Worm (Caenorhabditis elegans) whole organism, L3 larva: ENCODE results near the gene clc-33.
"Not testable (repeated sequence)": the region's sequence is repeated elsewhere in the genome, so short reads cannot be mapped to it uniquely, and the experiment has no call there.

Source experiments
- R02D3.7 ChIP-seq: fragments of 150-350 bp; optimal IDR thresholded peaks from 2 replicates; lab custom pipeline; 2014; ENCODE audit warnings: missing biosample characterization, missing genetic modification characterization
- ZK546.5 ChIP-seq: sonication (generic microtip); optimal IDR thresholded peaks from 2 replicates; lab custom pipeline; 2017; ENCODE audit warnings: missing biosample characterization, missing genetic modification characterization
- ama-1 ChIP-seq: fragments of 150-350 bp; optimal IDR thresholded peaks from 2 replicates; lab custom pipeline; 2018
- ceh-16 ChIP-seq: sonication (generic microtip); optimal IDR thresholded peaks from 2 replicates; lab custom pipeline; 2017; ENCODE audit warnings: missing biosample characterization, missing genetic modification characterization
- ceh-9 ChIP-seq: sonication (generic microtip); optimal IDR thresholded peaks from 2 replicates; lab custom pipeline; 2018; ENCODE audit warnings: missing biosample characterization, missing genetic modification characterization
- daf-12 ChIP-seq: fragments of 150-350 bp; optimal IDR thresholded peaks from 2 replicates; lab custom pipeline; 2014; ENCODE audit warnings: missing biosample characterization, missing genetic modification reagents, missing genetic modification characterization
- egl-27 ChIP-seq: sonication (generic microtip); optimal IDR thresholded peaks from 4 replicates; lab custom pipeline; 2017; ENCODE audit warnings: missing biosample characterization, missing genetic modification reagents, missing genetic modification characterization
- elt-1 ChIP-seq: fragments of 150-350 bp; optimal IDR thresholded peaks from 2 replicates; lab custom pipeline; 2014; ENCODE audit warnings: missing biosample characterization, missing genetic modification characterization
- elt-2 ChIP-seq: sonication (generic microtip); optimal IDR thresholded peaks from 2 replicates; lab custom pipeline; 2016; ENCODE audit warnings: missing genetic modification reagents, mild to moderate bottlenecking, missing genetic modification characterization, missing compliant biosample characterization
- elt-3 ChIP-seq, 3 experiments: fragments of 150-350 bp in 1 of 3; sonication (generic microtip) in 2 of 3; optimal IDR thresholded peaks; 2 replicates in 2 of 3; 4 replicates in 1 of 3; lab custom pipeline; 2014 to 2017; ENCODE audit warnings: missing biosample characterization in 3 of 3, missing genetic modification characterization in 3 of 3
- eor-1 ChIP-seq, 2 experiments: fragments of 150-350 bp; optimal IDR thresholded peaks; 2 replicates each; lab custom pipeline; 2014 to 2018; ENCODE audit warnings: missing biosample characterization in 2 of 2, missing genetic modification characterization in 2 of 2
- fkh-10 ChIP-seq: sonication (generic microtip); optimal IDR thresholded peaks from 2 replicates; lab custom pipeline; 2017; ENCODE audit warnings: missing biosample characterization, missing genetic modification reagents, missing genetic modification characterization
- fos-1 ChIP-seq: fragments of 150-350 bp; optimal IDR thresholded peaks from 2 replicates; lab custom pipeline; 2014; ENCODE audit warnings: missing biosample characterization, missing genetic modification characterization
- jun-1 ChIP-seq: fragments of 150-350 bp; optimal IDR thresholded peaks from 2 replicates; lab custom pipeline; 2014; ENCODE audit warnings: missing biosample characterization, missing genetic modification reagents, missing genetic modification characterization
- lin-15B ChIP-seq: fragments of 150-350 bp; optimal IDR thresholded peaks from 2 replicates; lab custom pipeline; 2014; ENCODE audit warnings: missing biosample characterization, missing genetic modification characterization
- lin-39 ChIP-seq: fragments of 150-350 bp; optimal IDR thresholded peaks from 2 replicates; lab custom pipeline; 2018; ENCODE audit warnings: missing biosample characterization, missing genetic modification reagents, missing genetic modification characterization
- lsy-12 ChIP-seq: sonication (generic microtip); optimal IDR thresholded peaks from 2 replicates; lab custom pipeline; 2016; ENCODE audit warnings: mild to moderate bottlenecking, missing genetic modification characterization, missing compliant biosample characterization
- mdl-1 ChIP-seq: fragments of 150-350 bp; optimal IDR thresholded peaks from 2 replicates; lab custom pipeline; 2014; ENCODE audit warnings: missing biosample characterization, missing genetic modification characterization
- mml-1 ChIP-seq: fragments of 150-350 bp; sonication (generic microtip); optimal IDR thresholded peaks from 3 replicates; lab custom pipeline; 2014; ENCODE audit warnings: missing biosample characterization, missing genetic modification characterization
- nfya-1 ChIP-seq: sonication (generic microtip); optimal IDR thresholded peaks from 2 replicates; lab custom pipeline; 2017; ENCODE audit warnings: missing genetic modification characterization, mild to moderate bottlenecking, missing compliant biosample characterization, antibody characterized with exemption, moderate library complexity; ENCODE audit not compliant: insufficient read depth
- nhr-11 ChIP-seq: fragments of 150-350 bp; optimal IDR thresholded peaks from 2 replicates; lab custom pipeline; 2014; ENCODE audit warnings: missing biosample characterization, missing genetic modification characterization
- nhr-12 ChIP-seq: fragments of 150-350 bp; optimal IDR thresholded peaks from 2 replicates; lab custom pipeline; 2014; ENCODE audit warnings: missing biosample characterization, missing genetic modification characterization
- nhr-23 ChIP-seq: fragments of 150-350 bp; optimal IDR thresholded peaks from 2 replicates; lab custom pipeline; 2014; ENCODE audit warnings: missing biosample characterization, missing genetic modification reagents, missing genetic modification characterization
- nhr-25 ChIP-seq: sonication (generic microtip); optimal IDR thresholded peaks from 2 replicates; lab custom pipeline; 2017; ENCODE audit warnings: missing biosample characterization, missing genetic modification characterization
- nhr-43 ChIP-seq: sonication (generic microtip); optimal IDR thresholded peaks from 2 replicates; lab custom pipeline; 2016; ENCODE audit warnings: mild to moderate bottlenecking, missing genetic modification characterization, missing compliant biosample characterization; ENCODE audit not compliant: poor library complexity, severe bottlenecking
- nhr-76 ChIP-seq: fragments of 150-350 bp; sonication (generic microtip); optimal IDR thresholded peaks from 5 replicates; lab custom pipeline; 2014; ENCODE audit warnings: missing biosample characterization, missing genetic modification characterization
- pqm-1 ChIP-seq: fragments of 150-350 bp; optimal IDR thresholded peaks from 2 replicates; lab custom pipeline; 2017; ENCODE audit warnings: missing biosample characterization, missing genetic modification characterization, inconsistent platforms
- sea-2 ChIP-seq: fragments of 150-350 bp; sonication (generic microtip); optimal IDR thresholded peaks from 4 replicates; lab custom pipeline; 2014; ENCODE audit warnings: missing biosample characterization, missing genetic modification reagents, missing genetic modification characterization
- skn-1 ChIP-seq: fragments of 150-350 bp; optimal IDR thresholded peaks from 2 replicates; lab custom pipeline; 2014; ENCODE audit warnings: missing biosample characterization, missing genetic modification characterization
- snpc-4 ChIP-seq: fragments of 150-350 bp; optimal IDR thresholded peaks from 2 replicates; lab custom pipeline; 2014; ENCODE audit warnings: missing biosample characterization, missing genetic modification characterization
- tbx-2 ChIP-seq: sonication (generic microtip); optimal IDR thresholded peaks from 2 replicates; lab custom pipeline; 2016; ENCODE audit warnings: mild to moderate bottlenecking, missing genetic modification characterization, missing compliant biosample characterization
- ztf-11 ChIP-seq: fragments of 150-350 bp; optimal IDR thresholded peaks from 2 replicates; lab custom pipeline; 2014; ENCODE audit warnings: missing biosample characterization, missing genetic modification characterization

Gene clc-33

DNA sequence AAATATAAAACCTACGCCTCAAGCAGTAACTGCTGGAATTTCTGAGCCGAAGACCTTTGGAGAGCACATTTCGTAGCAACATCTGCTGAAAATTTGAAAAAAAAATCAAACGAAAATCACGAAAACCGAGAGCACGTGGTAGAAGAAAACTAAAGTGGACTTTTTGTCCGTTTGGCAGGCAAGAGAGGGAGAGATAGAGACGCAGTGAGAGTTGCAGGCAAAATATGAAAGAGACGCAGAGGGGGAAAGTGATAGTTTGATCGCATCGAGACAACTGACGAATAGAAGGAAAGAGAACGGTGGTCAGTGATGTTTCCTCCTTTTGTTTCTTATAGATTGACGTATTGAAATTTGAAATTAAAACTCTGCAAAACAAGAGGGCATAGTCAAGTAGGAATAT lies 8.3 kb downstream of the clc-33 start, which contains the start of the genes acdh-9 and F28A10.13:
Gene acdh-9 (minus strand): TSS at position 85 of the 400 bp plus-strand sequence.
Gene F28A10.13 (plus strand): TSS at position 294 of the 400 bp plus-strand sequence.
- TF ChIP-seq nhr-25 (tag; lab: Kevin White, UChicago), result peak; percentile 22
- TF ChIP-seq nfya-1 (tag; lab: Kevin White, UChicago), result peak; percentile 65
- no peak for TF ChIP-seq elt-1
- TF ChIP-seq fkh-10 (GFP tag; lab: Kevin White, UChicago), result no peak
- no peak for TF ChIP-seq nhr-43 (tag; lab: Kevin White, UChicago)
- no peak for TF ChIP-seq ztf-11 (tag; lab: Kevin White, UChicago)
- no peak for TF ChIP-seq nhr-12 (tag; lab: Kevin White, UChicago)
- peak; percentile 79 for TF ChIP-seq mdl-1
- peak; percentile 8 for TF ChIP-seq lin-15B (tag; lab: Kevin White, UChicago)
- no peak for TF ChIP-seq elt-3 (tag; optimal IDR thresholded peaks at IDR 0.05; lab: Kevin White, UChicago)
- no peak for TF ChIP-seq ZK546.5 (tag; lab: Kevin White, UChicago)
- no peak for TF ChIP-seq skn-1 (tag; lab: Kevin White, UChicago)
- TF ChIP-seq ama-1 (lab: Kevin White, UChicago), result peak; percentile 68
- TF ChIP-seq eor-1 (tag; optimal IDR thresholded peaks at IDR 0.05; lab: Kevin White, UChicago), result no peak
- TF ChIP-seq elt-2 (tag; lab: Kevin White, UChicago), result peak; percentile 69
- peak; percentile 36 for TF ChIP-seq jun-1 (tag; lab: Kevin White, UChicago)
- TF ChIP-seq daf-12, result no peak
- TF ChIP-seq ceh-16 (tag; lab: Kevin White, UChicago), result no peak
- TF ChIP-seq pqm-1 (tag; lab: Kevin White, UChicago), result peak; percentile 44
- TF ChIP-seq nhr-23 (tag; lab: Kevin White, UChicago), result peak; percentile 11
- TF ChIP-seq nhr-76 (tag; lab: Kevin White, UChicago), result peak; percentile 95

DNA sequence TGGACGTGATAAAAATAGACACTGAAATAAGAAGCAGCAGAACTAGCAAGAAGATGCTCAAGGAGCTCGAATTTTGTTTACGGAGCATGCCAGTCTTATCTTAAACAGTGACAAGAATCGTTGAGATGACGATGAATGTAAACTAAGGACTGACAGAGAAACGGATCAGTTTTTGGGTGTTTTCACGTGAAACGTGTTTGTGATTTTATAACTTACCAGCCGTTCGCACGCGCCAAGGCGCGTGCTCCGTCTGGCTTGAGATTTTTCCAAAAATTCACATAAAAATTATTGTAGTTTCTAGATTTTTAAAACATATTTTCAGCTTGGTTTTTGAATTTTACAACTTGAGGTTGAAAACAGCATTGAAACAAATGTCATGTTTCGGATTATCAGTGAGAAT lies 10.3 kb downstream of the clc-33 start, which contains the start of gene F28A10.5:
Gene F28A10.5 (minus strand): TSS at position 101 of the 400 bp plus-strand sequence.
- not testable (repeated sequence) for TF ChIP-seq lin-15B, ZK546.5, ceh-9 (tag; lab: Kevin White, UChicago)
- TF ChIP-seq, all 47 proteins: peak for 0; not testable (repeated sequence) for 47

DNA sequence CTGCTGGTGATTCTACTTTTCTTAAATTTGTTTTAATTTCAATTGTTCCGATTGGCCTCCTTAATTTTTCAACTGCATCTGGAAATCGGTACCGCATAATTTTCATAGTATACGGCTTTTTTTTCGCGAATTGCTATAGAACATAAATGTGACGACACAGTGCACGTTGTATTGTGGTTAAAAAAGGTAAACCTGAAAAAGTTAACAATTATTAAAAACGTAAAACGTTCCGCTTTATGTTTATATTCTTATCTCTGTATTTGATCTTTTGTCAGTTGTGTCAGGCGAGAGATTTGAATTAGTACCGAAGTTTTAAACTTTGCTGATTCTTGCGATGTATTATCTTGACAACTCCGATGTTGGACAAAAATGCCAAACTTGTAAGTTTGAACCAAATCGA lies 21.3 kb downstream of the clc-33 start, which contains the start of gene Y46B2A.4:
Gene Y46B2A.4 (plus strand): TSS at position 301 of the 400 bp plus-strand sequence.
- TF ChIP-seq nhr-76 (tag; lab: Kevin White, UChicago) (no peak), nfya-1 (tag; lab: Kevin White, UChicago) (no peak), mml-1 (no peak)
- TF ChIP-seq, all 47 proteins: peak for 0

DNA sequence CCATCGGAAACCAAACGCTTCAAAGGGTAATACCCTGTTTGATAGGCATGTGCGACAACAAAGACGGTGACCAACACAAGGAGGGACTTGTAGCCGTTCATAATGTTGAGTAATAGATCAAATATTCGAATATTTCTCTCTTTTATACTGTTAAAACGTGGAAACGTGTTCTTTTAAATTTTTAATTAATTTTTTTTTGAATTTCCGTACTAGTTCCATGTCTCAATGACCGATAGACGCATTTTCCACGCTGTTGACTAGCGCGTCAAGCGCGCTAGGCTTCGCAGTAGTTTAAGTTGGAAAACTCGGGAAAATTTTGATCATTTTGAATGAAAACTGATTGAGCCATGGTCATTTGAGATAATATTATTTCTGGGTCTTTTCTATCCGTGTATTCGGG lies 26.6 kb downstream of the clc-33 start, which contains the start of gene Y46B2A.3:
Gene Y46B2A.3 (minus strand): TSS at position 101 of the 400 bp plus-strand sequence.
- no peak for TF ChIP-seq jun-1 (tag; lab: Kevin White, UChicago)
- no peak for TF ChIP-seq snpc-4 (tag; lab: Kevin White, UChicago)
- TF ChIP-seq eor-1 (tag; optimal IDR thresholded peaks at IDR 0.05; lab: Kevin White, UChicago), result no peak
- TF ChIP-seq nhr-12 (tag; lab: Kevin White, UChicago), result no peak
- no peak for TF ChIP-seq nhr-11 (tag; lab: Kevin White, UChicago)
- TF ChIP-seq lin-39, result no peak
- TF ChIP-seq tbx-2 (tag; lab: Kevin White, UChicago), result no peak
- TF ChIP-seq pqm-1 (tag; lab: Kevin White, UChicago), result no peak
- TF ChIP-seq ceh-9 (tag; lab: Kevin White, UChicago), result no peak
- no peak for TF ChIP-seq sea-2 (GFP tag; lab: Kevin White, UChicago)
- no peak for TF ChIP-seq fos-1
- TF ChIP-seq mml-1, result no peak
- no peak for TF ChIP-seq lsy-12 (tag; lab: Kevin White, UChicago)
- TF ChIP-seq egl-27 (tag; lab: Kevin White, UChicago), result no peak
- no peak for TF ChIP-seq R02D3.7 (tag; lab: Kevin White, UChicago)
- no peak for TF ChIP-seq nhr-23 (tag; lab: Kevin White, UChicago)
